Fruit fly (Drosophila melanogaster): Measurements from ENCODE around the gene Ac76E.

The Ac76E gene

DNA sequence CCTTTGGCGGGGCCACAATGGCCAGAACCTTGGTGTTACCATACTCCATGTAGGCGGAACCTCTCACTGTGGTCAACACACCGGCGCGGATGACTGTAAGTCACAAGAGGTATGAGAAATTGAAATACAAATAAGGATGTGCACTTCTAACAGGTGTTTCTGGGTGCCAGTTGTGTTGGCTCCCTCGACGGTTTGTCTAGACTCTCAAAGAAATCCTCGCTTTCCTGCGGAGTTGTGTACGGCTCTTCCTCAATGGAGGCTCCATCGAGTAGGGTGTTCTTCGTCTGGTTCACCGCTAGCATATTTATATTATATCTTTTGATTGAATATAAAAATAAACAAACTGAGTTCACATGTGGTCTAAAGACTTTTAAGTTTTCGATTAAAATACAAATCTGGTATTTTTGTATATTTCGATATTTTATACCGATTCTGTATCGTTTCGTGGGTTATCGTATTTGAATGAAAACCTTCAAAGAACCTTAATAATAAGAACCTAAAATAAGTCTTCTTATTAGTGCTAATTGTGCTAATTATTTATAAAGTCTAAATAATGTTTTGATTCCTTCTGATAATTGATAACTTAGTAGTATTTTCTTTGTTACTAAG lies 25.7 kb upstream of the Ac76E start, which contains the start of gene Mtr3:
TSS of gene Mtr3 (minus strand) at position 388 of the 609 bp plus-strand sequence.
- no peak for TF ChIP-seq CG31627 (GFP tag; optimal IDR thresholded peaks at IDR 0.05)
- no peak for TF ChIP-seq OdsH (GFP tag; optimal IDR thresholded peaks at IDR 0.05)
- TF ChIP-seq CG6163 (GFP tag; IDR thresholded peaks at IDR 0.05): no peak
- no peak for TF ChIP-seq Blimp-1 (GFP tag; optimal IDR thresholded peaks at IDR 0.05)
- no peak for TF ChIP-seq fd59A (GFP tag; optimal IDR thresholded peaks at IDR 0.05)
- TF ChIP-seq esn (GFP tag; optimal IDR thresholded peaks at IDR 0.05): no peak

DNA sequence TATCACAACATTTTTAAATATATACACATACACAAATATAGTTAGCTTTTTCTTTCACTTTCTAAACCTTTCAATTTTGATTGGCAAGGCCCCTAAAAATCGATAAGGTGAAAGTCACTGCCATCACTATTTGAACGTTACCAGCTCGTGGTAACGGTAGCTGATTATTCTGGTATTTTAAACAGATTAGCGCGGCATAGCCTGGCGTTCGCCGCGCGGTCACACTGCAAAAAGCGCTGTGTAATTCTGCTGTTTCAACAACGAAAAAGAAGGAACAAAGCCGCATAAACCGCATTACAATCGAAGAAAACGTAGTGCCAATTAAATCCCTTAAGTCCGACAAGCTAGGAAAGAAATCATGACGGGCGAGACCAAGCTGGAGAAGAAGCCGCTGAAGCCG lies 24.3 kb upstream of the Ac76E start, which contains the start of gene Rpn1:
TSS of gene Rpn1 (plus strand) at position 219 of the 400 bp plus-strand sequence.
- TF ChIP-seq Eip78C (GFP tag) (peak; percentile 26), Eip93F (GFP tag; optimal IDR thresholded peaks at IDR 0.05) (no peak), CG6854 (GFP tag; optimal IDR thresholded peaks at IDR 0.05) (peak; percentile 10), lz (GFP tag; optimal IDR thresholded peaks at IDR 0.05) (peak; percentile 6)

DNA sequence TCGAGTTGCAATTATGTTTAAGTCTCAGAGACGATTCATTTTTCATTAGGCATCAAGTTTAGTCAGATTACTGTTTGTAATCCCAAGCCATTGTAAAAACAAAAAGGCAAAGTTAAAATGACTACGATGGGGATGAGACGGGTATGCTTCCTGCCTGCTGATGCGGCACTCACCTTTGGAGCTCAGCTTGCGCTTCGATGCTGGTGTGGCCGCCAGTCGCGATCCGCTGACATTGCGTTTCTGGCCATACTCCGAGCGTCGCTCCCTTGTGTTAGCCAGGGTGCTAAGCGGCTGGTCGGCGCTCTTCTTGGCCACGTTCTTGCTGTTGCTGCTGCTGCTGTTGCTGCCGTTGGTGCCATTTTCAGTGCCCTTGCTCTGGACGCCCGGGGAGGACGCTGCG lies 19.1 kb upstream of the Ac76E start:
- no peak for TF ChIP-seq CG1621 (tag; optimal IDR thresholded peaks at IDR 0.05)
- TF ChIP-seq fd85E (GFP tag; optimal IDR thresholded peaks at IDR 0.05): no peak
- no peak for TF ChIP-seq CG3919 (GFP tag; optimal IDR thresholded peaks at IDR 0.05)
- TF ChIP-seq CG10631 (GFP tag; optimal IDR thresholded peaks at IDR 0.05): no peak

DNA sequence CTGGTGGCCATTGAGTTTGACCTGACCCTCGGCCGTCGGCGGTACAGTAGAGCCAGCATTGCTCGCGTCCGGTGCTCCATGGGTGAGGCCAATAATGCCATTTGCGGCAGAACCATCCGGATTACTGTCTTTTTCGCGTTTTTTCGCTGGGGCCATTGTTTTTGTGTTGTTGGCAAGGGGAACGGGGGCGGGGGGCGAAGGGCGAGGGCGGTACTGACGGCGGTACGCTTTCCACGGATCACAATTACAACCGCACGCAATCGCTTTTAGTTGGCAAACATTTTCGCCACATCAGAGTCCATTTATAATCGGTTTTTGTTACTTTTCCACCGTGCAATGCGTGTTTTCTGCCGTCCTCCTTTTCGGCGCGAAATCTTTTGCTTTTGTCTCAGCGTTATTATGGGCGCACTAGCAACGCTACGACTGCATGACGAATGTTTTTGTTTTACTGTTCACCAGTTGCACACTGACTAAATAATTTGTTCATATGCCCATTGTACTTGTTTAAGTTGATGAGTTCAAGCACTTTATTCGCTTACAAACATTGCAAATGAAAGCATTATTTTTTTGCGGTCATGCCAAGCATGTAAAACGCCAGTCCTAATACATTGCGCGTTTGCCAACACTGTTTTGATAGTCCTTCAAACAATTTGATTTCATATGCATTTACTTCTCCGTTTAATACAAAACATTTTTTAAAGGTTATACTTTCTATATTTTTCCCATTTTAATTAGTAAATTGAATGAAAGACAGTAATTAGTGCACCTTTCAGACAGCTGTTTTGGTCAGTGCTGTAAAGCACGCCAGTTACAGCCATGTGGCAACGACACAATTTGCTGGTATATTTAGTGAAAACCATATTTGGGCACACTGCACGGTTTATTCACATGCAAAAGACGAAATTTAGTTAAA lies 16.0 kb upstream of the Ac76E start, which contains the start of gene Pfdn6:
TSS of gene Pfdn6 (plus strand) at position 839 of the 913 bp plus-strand sequence.
- TF ChIP-seq CG6163 (GFP tag; IDR thresholded peaks at IDR 0.05) (peak; percentile 69; the same call in 2 of the 3 replicates), CG34406 (GFP tag; optimal IDR thresholded peaks at IDR 0.05) (peak; percentile 16), Sox15 (GFP tag; optimal IDR thresholded peaks at IDR 0.05) (peak; percentile 70), fd85E (GFP tag; optimal IDR thresholded peaks at IDR 0.05) (no peak), Smox (GFP tag; optimal IDR thresholded peaks at IDR 0.05) (no peak), CG11294 (GFP tag; IDR thresholded peaks at IDR 0.05) (peak; percentile 55; the same call in 1 of the 2 replicates), Blimp-1 (GFP tag; optimal IDR thresholded peaks at IDR 0.05) (no peak), CG11902 (GFP tag; optimal IDR thresholded peaks at IDR 0.05) (peak; percentile 68), Hr38 (GFP tag; optimal IDR thresholded peaks at IDR 0.05) (no peak), CG32006 (GFP tag; optimal IDR thresholded peaks at IDR 0.05) (peak; percentile 11), CG6276 (GFP tag; optimal IDR thresholded peaks at IDR 0.05) (no peak), lz (GFP tag; optimal IDR thresholded peaks at IDR 0.05) (peak; percentile 73), svp (GFP tag) (no peak), topi (GFP tag; optimal IDR thresholded peaks at IDR 0.05) (peak; percentile 71), Eip75B (GFP tag; optimal IDR thresholded peaks at IDR 0.05) (no peak), ss (GFP tag; optimal IDR thresholded peaks at IDR 0.05) (no peak), CG3032 (tag; optimal IDR thresholded peaks at IDR 0.05) (peak; percentile 62), CG7368 (GFP tag; optimal IDR thresholded peaks at IDR 0.05) (no peak), eg (GFP tag; IDR thresholded peaks at IDR 0.05) (peak; percentile 74), CG11762 (GFP tag; optimal IDR thresholded peaks at IDR 0.05; ENCODE audit: insufficient read depth) (no peak), CG6792 (GFP tag; optimal IDR thresholded peaks at IDR 0.05) (peak; percentile 36), CG15336 (GFP tag; IDR thresholded peaks at IDR 0.05) (peak; percentile 51), CG10631 (GFP tag; optimal IDR thresholded peaks at IDR 0.05) (no peak), pdm3 (GFP tag; optimal IDR thresholded peaks at IDR 0.05) (no peak), cyc (GFP tag; optimal IDR thresholded peaks at IDR 0.05) (peak; percentile 78), esn (GFP tag; optimal IDR thresholded peaks at IDR 0.05) (peak; percentile 86), salr (GFP tag; optimal IDR thresholded peaks at IDR 0.05) (peak in 1 of 2 experiments; percentile 30), Sox14 (GFP tag; optimal IDR thresholded peaks at IDR 0.05) (peak; percentile 80), Ets21C (GFP tag; optimal IDR thresholded peaks at IDR 0.05) (peak; percentile 74), vri (GFP tag; optimal IDR thresholded peaks at IDR 0.05) (no peak), Hr4 (GFP tag; optimal IDR thresholded peaks at IDR 0.05) (no peak), CG8632 (GFP tag; optimal IDR thresholded peaks at IDR 0.05) (no peak), Ets96B (tag; optimal IDR thresholded peaks at IDR 0.05) (peak; percentile 27), CG31627 (GFP tag; optimal IDR thresholded peaks at IDR 0.05) (peak; percentile 78), Eip78C (GFP tag) (peak; percentile 86), CG8319 (GFP tag; optimal IDR thresholded peaks at IDR 0.05) (no peak), Eip93F (GFP tag; optimal IDR thresholded peaks at IDR 0.05) (no peak)

All from whole organism, prepupa.